Fruit fly (Drosophila melanogaster) whole organism: ENCODE results near the gene CG44325.

Source experiments
- CG8478 ChIP-seq: fragments of >200 bp; optimal IDR thresholded peaks from 2 replicates; lab custom pipeline; 2018; ENCODE audit warnings: inconsistent platforms
- Dll ChIP-seq: fragments of >200 bp; optimal IDR thresholded peaks from 2 replicates; lab custom pipeline; 2017
- EcR ChIP-seq, 2 experiments: fragments of >200 bp; optimal IDR thresholded peaks; 2 replicates each; lab custom pipeline; 2017; ENCODE audit warnings: missing biosample characterization in 2 of 2, missing genetic modification characterization in 2 of 2, missing genetic modification reagents in 2 of 2
- pan ChIP-seq: fragments of >200 bp; optimal IDR thresholded peaks from 2 replicates; lab custom pipeline; 2017

dm6 chrX:9118961-9119633 is 40.8 kb upstream of the CG44325 start:
- TF ChIP-seq pan (lab: Kevin White, UChicago) (no peak), Dll (no peak), CG8478 (lab: Kevin White, UChicago) (no peak), EcR (GFP tag; optimal IDR thresholded peaks at IDR 0.05; lab: Kevin White, UChicago) (no peak)
